Worm (Caenorhabditis elegans) whole organism, midembryonic: ENCODE measurements around the gene gcy-29.

ENCODE experiments used
- T22C8.4 ChIP-seq: fragments of 200-800 bp; sonication (Bioruptor generic); IDR thresholded peaks from 2 replicates; pipeline ENCODE4 v1.3.6; 2022; ENCODE audit warnings: missing genetic modification characterization, missing compliant biosample characterization
- klf-2 ChIP-seq: fragments of 200-800 bp; sonication (Bioruptor generic); conservative IDR thresholded peaks from 2 replicates; pipeline ENCODE4 v1.3.6; 2022; ENCODE audit warnings: missing genetic modification reagents, missing genetic modification characterization, missing compliant biosample characterization
- tab-1 ChIP-seq: fragments of 200-800 bp; sonication (Bioruptor generic); IDR thresholded peaks from 2 replicates; pipeline ENCODE4 v1.3.6; 2022; ENCODE audit warnings: missing genetic modification characterization, missing compliant biosample characterization
- ztf-23 ChIP-seq: fragments of 200-800 bp; sonication (Bioruptor generic); IDR thresholded peaks from 2 replicates; pipeline ENCODE4 v1.3.6; 2022; ENCODE audit warnings: missing genetic modification reagents, missing genetic modification characterization, missing compliant biosample characterization

ce11 chrII:14523070-14523572, 25.5 kb downstream of the gcy-29 start, which contains the start of gene btb-20:
- no peak for TF ChIP-seq tab-1
- TF ChIP-seq klf-2 (GFP tag; lab: Robert Waterston, UW), result no peak
- no peak for TF ChIP-seq ztf-23 (GFP tag; lab: Robert Waterston, UW)
- no peak for TF ChIP-seq T22C8.4 (GFP tag; lab: Robert Waterston, UW)
